Fruit fly (Drosophila melanogaster) whole organism, prepupa: ENCODE results near the gene superdeath.

ENCODE experiments used
- Blimp-1 ChIP-seq: fragments of 200-800 bp; sonication (Bioruptor generic); optimal IDR thresholded peaks from 3 replicates; lab custom pipeline; 2017; ENCODE audit warnings: missing biosample characterization, missing genetic modification characterization, mild to moderate bottlenecking, moderate library complexity, missing genetic modification reagents
- CG10631 ChIP-seq: fragments of 200-800 bp; sonication (Bioruptor generic); optimal IDR thresholded peaks from 2 replicates; lab custom pipeline; 2016; ENCODE audit warnings: missing biosample characterization, missing genetic modification characterization
- CG10669 ChIP-seq: fragments of 200-800 bp; sonication (Bioruptor generic); optimal IDR thresholded peaks from 3 replicates; lab custom pipeline; 2018; ENCODE audit warnings: missing biosample characterization, mild to moderate bottlenecking, missing genetic modification characterization, moderate library complexity
- CG11294 ChIP-seq: fragments of 200-800 bp; sonication (Bioruptor generic); IDR thresholded peaks from 2 replicates; pipeline ENCODE4 v1.3.6; 2022; ENCODE audit warnings: missing biosample characterization, missing genetic modification characterization
- CG11762 ChIP-seq: fragments of 200-800 bp; sonication (Bioruptor generic); optimal IDR thresholded peaks from 3 replicates; lab custom pipeline; 2016; ENCODE audit warnings: missing biosample characterization, missing genetic modification characterization; ENCODE audit not compliant: insufficient read depth
- CG11902 ChIP-seq: fragments of 200-800 bp; sonication (Bioruptor generic); optimal IDR thresholded peaks from 3 replicates; lab custom pipeline; 2016; ENCODE audit warnings: missing biosample characterization, missing genetic modification characterization
- CG15336 ChIP-seq: fragments of 200-800 bp; sonication (Bioruptor generic); IDR thresholded peaks from 2 replicates; pipeline ENCODE4 v1.3.6; 2022; ENCODE audit warnings: missing biosample characterization, missing genetic modification characterization
- CG3032 ChIP-seq: fragments of 200-800 bp; optimal IDR thresholded peaks from 2 replicates; lab custom pipeline; 2019; ENCODE audit warnings: missing biosample characterization, mild to moderate bottlenecking, missing genetic modification characterization, moderate library complexity
- CG31627 ChIP-seq: fragments of 200-800 bp; sonication (Bioruptor generic); optimal IDR thresholded peaks from 3 replicates; lab custom pipeline; 2016; ENCODE audit warnings: missing biosample characterization, missing genetic modification characterization
- CG32006 ChIP-seq: fragments of 200-800 bp; sonication (Bioruptor generic); optimal IDR thresholded peaks from 3 replicates; lab custom pipeline; 2017; ENCODE audit warnings: missing biosample characterization, mild to moderate bottlenecking, missing genetic modification characterization
- CG34406 ChIP-seq: fragments of 200-800 bp; sonication (Bioruptor generic); optimal IDR thresholded peaks from 3 replicates; lab custom pipeline; 2016; ENCODE audit warnings: missing biosample characterization, missing genetic modification characterization
- CG6163 ChIP-seq: fragments of 200-800 bp; sonication (Bioruptor generic); IDR thresholded peaks from 3 replicates; pipeline ENCODE4 v1.3.6; 2022; ENCODE audit warnings: missing biosample characterization, missing genetic modification characterization
- CG6276 ChIP-seq: fragments of 200-800 bp; sonication (Bioruptor generic); optimal IDR thresholded peaks from 2 replicates; lab custom pipeline; 2017; ENCODE audit warnings: missing biosample characterization, mild to moderate bottlenecking, missing genetic modification characterization
- CG6808 ChIP-seq: fragments of 200-800 bp; sonication (Bioruptor generic); optimal IDR thresholded peaks from 3 replicates; lab custom pipeline; 2017; ENCODE audit warnings: missing biosample characterization, missing genetic modification characterization, mild to moderate bottlenecking, moderate library complexity, missing genetic modification reagents
- CG6854 ChIP-seq: fragments of 200-800 bp; sonication (Bioruptor generic); optimal IDR thresholded peaks from 2 replicates; lab custom pipeline; 2017; ENCODE audit warnings: missing biosample characterization, mild to moderate bottlenecking, missing genetic modification characterization
- CG7368 ChIP-seq: fragments of 200-800 bp; sonication (Bioruptor generic); optimal IDR thresholded peaks from 3 replicates; lab custom pipeline; 2016; ENCODE audit warnings: missing biosample characterization, missing genetic modification characterization
- CG8119 ChIP-seq: fragments of 200-800 bp; sonication (Bioruptor generic); IDR thresholded peaks from 3 replicates; pipeline ENCODE4 v1.3.6; 2022; ENCODE audit warnings: missing biosample characterization, missing genetic modification characterization
- CG8632 ChIP-seq: fragments of 200-800 bp; sonication (Bioruptor generic); optimal IDR thresholded peaks from 3 replicates; lab custom pipeline; 2016; ENCODE audit warnings: missing biosample characterization, missing genetic modification characterization
- CG9139 ChIP-seq: fragments of 200-800 bp; sonication (Bioruptor generic); optimal IDR thresholded peaks from 3 replicates; lab custom pipeline; 2017; ENCODE audit warnings: missing biosample characterization, mild to moderate bottlenecking, missing genetic modification characterization
- Eip75B ChIP-seq: fragments of 200-800 bp; sonication (Bioruptor generic); optimal IDR thresholded peaks from 3 replicates; lab custom pipeline; 2016; ENCODE audit warnings: missing biosample characterization, missing genetic modification characterization
- Eip93F ChIP-seq: fragments of 200-800 bp; sonication (Bioruptor generic); optimal IDR thresholded peaks from 2 replicates; lab custom pipeline; 2016; ENCODE audit warnings: missing biosample characterization, mild to moderate bottlenecking, missing genetic modification characterization
- Ets21C ChIP-seq: fragments of 200-800 bp; sonication (Bioruptor generic); optimal IDR thresholded peaks from 3 replicates; lab custom pipeline; 2016; ENCODE audit warnings: missing biosample characterization, missing genetic modification characterization
- Gug ChIP-seq: fragments of 200-800 bp; sonication (Bioruptor generic); IDR thresholded peaks from 2 replicates; pipeline ENCODE4 v1.3.6; 2022; ENCODE audit warnings: missing biosample characterization, missing genetic modification characterization
- Hr39 ChIP-seq: fragments of 200-800 bp; sonication (Bioruptor generic); optimal IDR thresholded peaks from 2 replicates; lab custom pipeline; 2016; ENCODE audit warnings: missing biosample characterization, missing genetic modification characterization
- Met ChIP-seq: fragments of 200-800 bp; sonication (Bioruptor generic); optimal IDR thresholded peaks from 3 replicates; lab custom pipeline; 2016; ENCODE audit warnings: missing biosample characterization, missing genetic modification characterization
- OdsH ChIP-seq: fragments of 200-800 bp; sonication (Bioruptor generic); optimal IDR thresholded peaks from 3 replicates; lab custom pipeline; 2016; ENCODE audit warnings: missing biosample characterization, missing genetic modification characterization
- Smox ChIP-seq: fragments of 200-800 bp; sonication (Bioruptor generic); optimal IDR thresholded peaks from 3 replicates; lab custom pipeline; 2016; ENCODE audit warnings: missing biosample characterization, missing genetic modification characterization
- Sox102F ChIP-seq: fragments of 200-800 bp; sonication (Bioruptor generic); optimal IDR thresholded peaks from 2 replicates; lab custom pipeline; 2016; ENCODE audit warnings: missing biosample characterization, mild to moderate bottlenecking, missing genetic modification characterization
- Sox14 ChIP-seq: fragments of 200-800 bp; sonication (Bioruptor generic); optimal IDR thresholded peaks from 3 replicates; lab custom pipeline; 2016; ENCODE audit warnings: missing biosample characterization, missing genetic modification characterization
- Sox15 ChIP-seq: fragments of 200-800 bp; sonication (Bioruptor generic); optimal IDR thresholded peaks from 3 replicates; lab custom pipeline; 2016; ENCODE audit warnings: missing biosample characterization, missing genetic modification characterization
- achi ChIP-seq: fragments of 200-800 bp; sonication (Bioruptor generic); optimal IDR thresholded peaks from 3 replicates; lab custom pipeline; 2016; ENCODE audit warnings: missing biosample characterization, missing genetic modification characterization
- acj6 ChIP-seq: fragments of 200-800 bp; sonication (Bioruptor generic); optimal IDR thresholded peaks from 3 replicates; lab custom pipeline; 2016; ENCODE audit warnings: missing biosample characterization, missing genetic modification characterization
- cyc ChIP-seq: fragments of 200-800 bp; sonication (Bioruptor generic); optimal IDR thresholded peaks from 3 replicates; lab custom pipeline; 2016; ENCODE audit warnings: missing biosample characterization, missing genetic modification characterization
- dac ChIP-seq: fragments of 200-800 bp; sonication (Bioruptor generic); optimal IDR thresholded peaks from 2 replicates; lab custom pipeline; 2017; ENCODE audit warnings: missing biosample characterization, mild to moderate bottlenecking, missing genetic modification characterization
- dsx ChIP-seq: fragments of 200-800 bp; optimal IDR thresholded peaks from 3 replicates; lab custom pipeline; 2019; ENCODE audit warnings: missing biosample characterization, mild to moderate bottlenecking, missing genetic modification characterization, moderate library complexity; ENCODE audit not compliant: poor library complexity, severe bottlenecking
- eg ChIP-seq: fragments of 200-800 bp; sonication (Bioruptor generic); IDR thresholded peaks from 3 replicates; pipeline ENCODE4 v1.3.6; 2022; ENCODE audit warnings: missing biosample characterization, missing genetic modification characterization
- esn ChIP-seq: fragments of 200-800 bp; sonication (Bioruptor generic); optimal IDR thresholded peaks from 2 replicates; lab custom pipeline; 2016; ENCODE audit warnings: missing biosample characterization, mild to moderate bottlenecking, missing genetic modification characterization, moderate library complexity
- fd59A ChIP-seq: fragments of 200-800 bp; sonication (Bioruptor generic); optimal IDR thresholded peaks from 2 replicates; lab custom pipeline; 2017; ENCODE audit warnings: missing biosample characterization, mild to moderate bottlenecking, missing genetic modification characterization, missing genetic modification reagents
- fd85E ChIP-seq: fragments of 200-800 bp; sonication (Bioruptor generic); optimal IDR thresholded peaks from 3 replicates; lab custom pipeline; 2016; ENCODE audit warnings: missing biosample characterization, missing genetic modification characterization
- fkh ChIP-seq: fragments of 200-800 bp; sonication (Bioruptor generic); optimal IDR thresholded peaks from 3 replicates; lab custom pipeline; 2017; ENCODE audit warnings: missing biosample characterization, mild to moderate bottlenecking, missing genetic modification characterization, moderate library complexity
- lz ChIP-seq: fragments of 200-800 bp; sonication (Bioruptor generic); optimal IDR thresholded peaks from 3 replicates; lab custom pipeline; 2016; ENCODE audit warnings: missing biosample characterization, missing genetic modification characterization
- pdm3 ChIP-seq: fragments of 200-800 bp; sonication (Bioruptor generic); optimal IDR thresholded peaks from 3 replicates; lab custom pipeline; 2016; ENCODE audit warnings: missing biosample characterization, missing genetic modification characterization
- ss ChIP-seq, 2 experiments: fragments of 200-800 bp; sonication (Bioruptor generic); optimal IDR thresholded peaks; 2 replicates in 1 of 2; 3 replicates in 1 of 2; lab custom pipeline; 2017 to 2018; ENCODE audit warnings: mild to moderate bottlenecking in 2 of 2, missing biosample characterization in 2 of 2, missing genetic modification characterization in 2 of 2, moderate library complexity in 1 of 2
- svp ChIP-seq: fragments of 200-800 bp; sonication (Bioruptor generic); peaks from one replicate; lab custom pipeline; 2016; ENCODE audit warnings: missing biosample characterization, missing genetic modification characterization
- vri ChIP-seq: fragments of 200-800 bp; sonication (Bioruptor generic); optimal IDR thresholded peaks from 3 replicates; lab custom pipeline; 2016; ENCODE audit warnings: missing biosample characterization, mild to moderate bottlenecking, missing genetic modification characterization

The superdeath gene

DNA sequence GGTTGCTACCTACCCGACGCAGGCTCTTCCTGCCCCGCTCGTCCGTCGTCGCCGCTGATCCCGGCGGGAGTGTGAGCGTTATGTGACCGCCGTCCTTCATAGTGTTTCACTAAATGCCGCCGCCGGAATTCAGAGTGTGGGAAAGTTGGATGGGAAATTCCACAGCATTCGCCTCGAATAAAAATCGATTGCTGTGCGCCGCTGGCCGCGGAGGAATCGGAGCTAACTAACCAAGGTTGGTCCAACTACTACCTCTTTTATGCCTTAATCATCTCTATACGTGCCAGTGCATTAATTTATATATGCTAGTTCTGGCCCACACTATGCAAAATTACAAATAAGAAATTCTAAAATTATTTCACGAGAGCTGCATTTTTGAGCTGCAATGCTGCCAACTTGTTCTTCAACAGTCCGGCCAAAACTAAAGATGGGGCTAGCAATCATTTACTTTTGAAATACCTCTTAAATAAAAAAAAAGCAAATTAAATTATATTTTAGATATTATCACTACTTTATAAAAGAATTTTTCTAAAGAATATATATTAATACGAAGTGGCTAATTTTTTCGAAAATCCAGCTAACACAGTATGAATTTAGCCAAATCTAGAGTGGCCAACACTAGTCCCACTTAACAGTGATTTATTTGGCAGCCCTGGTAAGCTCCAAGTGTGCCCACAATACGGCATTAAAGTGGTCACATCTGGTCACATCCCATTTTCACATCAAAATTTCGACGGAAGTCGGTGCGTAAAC is 25.9 kb upstream of the superdeath start, which contains the start of the genes alpha-Man-Ib and Pdhb:
Gene alpha-Man-Ib, minus strand, starts transcription at position 425 of the 753 bp plus-strand sequence.
Gene Pdhb, plus strand, starts transcription at position 674 of the 753 bp plus-strand sequence.
- TF ChIP-seq CG8632 (GFP tag; lab: Kevin White, UChicago) (peak; percentile 31), CG11762 (GFP tag; lab: Kevin White, UChicago) (peak; percentile 14), CG11294 (GFP tag; lab: Robert Waterston, UW) (peak; percentile 46; the same call in 1 of the 2 replicates), Eip93F (peak; percentile 63), CG34406 (GFP tag; lab: Kevin White, UChicago) (no peak), CG11902 (GFP tag; lab: Kevin White, UChicago) (peak; percentile 59), CG31627 (GFP tag; lab: Kevin White, UChicago) (peak; percentile 68), Sox15 (peak; percentile 63), acj6 (GFP tag; lab: Kevin White, UChicago) (peak; percentile 73), CG9139 (GFP tag; lab: Kevin White, UChicago) (no peak), Met (GFP tag; lab: Kevin White, UChicago) (no peak), Gug (GFP tag; lab: Robert Waterston, UW) (peak; percentile 57; the same call in 1 of the 2 replicates), CG6854 (GFP tag; lab: Kevin White, UChicago) (no peak), Eip75B (GFP tag; lab: Kevin White, UChicago) (no peak), CG10631 (no peak), CG6808 (no peak), CG15336 (GFP tag; lab: Robert Waterston, UW) (no peak), Blimp-1 (no peak), CG3032 (peak; percentile 77), CG7368 (GFP tag; lab: Kevin White, UChicago) (peak; percentile 31), ss (GFP tag; optimal IDR thresholded peaks at IDR 0.05; lab: Kevin White, UChicago) (no peak), eg (GFP tag; lab: Robert Waterston, UW) (peak; percentile 71), esn (GFP tag; lab: Kevin White, UChicago) (peak; percentile 66), CG6163 (GFP tag; lab: Robert Waterston, UW) (peak; percentile 65; the same call in 2 of the 3 replicates), dac (GFP tag; lab: Kevin White, UChicago) (no peak), cyc (GFP tag; lab: Kevin White, UChicago) (peak; percentile 55), lz (GFP tag; lab: Kevin White, UChicago) (peak; percentile 65), fd85E (GFP tag; lab: Kevin White, UChicago) (no peak), fd59A (GFP tag; lab: Kevin White, UChicago) (peak; percentile 2), CG6276 (GFP tag; lab: Kevin White, UChicago) (no peak), fkh (peak; percentile 45), svp (GFP tag; lab: Kevin White, UChicago) (peak; percentile 81)

DNA sequence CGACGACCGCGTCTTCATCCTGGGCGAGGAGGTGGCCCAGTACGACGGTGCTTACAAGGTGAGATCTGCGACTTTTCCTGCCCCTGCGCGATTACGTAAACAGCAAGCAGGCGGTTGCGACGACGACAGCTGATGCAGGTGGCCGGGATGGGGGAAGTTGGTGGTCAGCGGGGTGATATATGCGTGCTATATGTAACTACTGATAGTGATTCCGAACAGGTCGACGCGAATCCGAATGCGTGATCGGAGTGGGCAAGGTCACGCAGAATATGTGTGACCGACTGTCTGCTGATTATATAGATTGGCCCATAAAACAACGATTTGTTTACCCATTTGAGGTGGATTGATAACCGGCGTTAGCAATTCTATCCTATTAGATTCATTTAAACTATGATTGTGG is 25.1 kb upstream of the superdeath start:
- no peak for TF ChIP-seq pdm3 (GFP tag; lab: Kevin White, UChicago)
- TF ChIP-seq Ets21C (GFP tag; lab: Kevin White, UChicago): no peak
- no peak for TF ChIP-seq CG10631
- no peak for TF ChIP-seq dac (GFP tag; lab: Kevin White, UChicago)
- TF ChIP-seq vri (GFP tag; lab: Kevin White, UChicago): peak; percentile 51
- TF ChIP-seq acj6 (GFP tag; lab: Kevin White, UChicago): no peak
- no peak for TF ChIP-seq CG3032

DNA sequence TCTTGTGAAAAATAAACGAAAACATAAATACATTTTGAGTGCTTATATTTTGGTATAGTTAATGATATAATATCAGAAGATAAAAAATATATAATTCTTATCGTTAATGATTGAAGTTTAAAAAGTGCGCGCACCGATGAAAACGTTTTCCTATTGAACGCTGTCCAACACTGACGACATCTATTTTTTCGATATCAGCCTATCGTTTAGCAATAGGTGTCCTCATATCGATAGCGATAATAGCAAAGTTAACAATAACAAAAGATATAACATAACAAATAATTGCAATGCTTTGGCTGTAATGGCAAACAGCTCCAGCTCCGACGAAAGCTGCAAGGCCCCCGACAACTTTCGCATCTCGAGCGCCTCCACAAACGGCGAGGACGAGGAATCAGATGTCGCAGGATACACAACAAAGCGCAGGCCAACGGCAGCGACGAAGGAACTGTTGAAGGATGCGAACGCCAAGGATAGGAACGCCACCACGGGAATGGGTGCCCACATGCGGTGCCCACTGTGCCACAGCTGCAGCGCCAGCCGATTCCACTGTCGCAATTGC is 22.2 kb upstream of the superdeath start, which contains the start of gene Atg14:
Gene Atg14, plus strand, starts transcription at position 225 of the 559 bp plus-strand sequence.
- TF ChIP-seq Sox14 (peak; percentile 37), CG6276 (GFP tag; lab: Kevin White, UChicago) (no peak), esn (GFP tag; lab: Kevin White, UChicago) (peak; percentile 42), achi (GFP tag; lab: Kevin White, UChicago) (no peak), CG11902 (GFP tag; lab: Kevin White, UChicago) (no peak), CG32006 (GFP tag; lab: Kevin White, UChicago) (no peak), OdsH (GFP tag; lab: Kevin White, UChicago) (no peak), CG6163 (GFP tag; lab: Robert Waterston, UW) (no peak), CG8119 (GFP tag; lab: Robert Waterston, UW) (no peak), CG34406 (GFP tag; lab: Kevin White, UChicago) (no peak), CG10669 (GFP tag; lab: Kevin White, UChicago) (no peak), Smox (GFP tag; lab: Kevin White, UChicago) (no peak), Sox102F (no peak), ss (GFP tag; optimal IDR thresholded peaks at IDR 0.05; lab: Kevin White, UChicago) (no peak), dsx (GFP tag; lab: Kevin White, UChicago) (no peak), Hr39 (GFP tag; lab: Kevin White, UChicago) (no peak), CG15336 (GFP tag; lab: Robert Waterston, UW) (no peak), CG8632 (GFP tag; lab: Kevin White, UChicago) (no peak), Ets21C (GFP tag; lab: Kevin White, UChicago) (no peak)
